Worm (Caenorhabditis elegans) whole organism, L1 larva: ENCODE results near the gene pmk-1.

Experiments used
- alr-1 ChIP-seq: fragments of 200-800 bp; sonication (Bioruptor generic); optimal IDR thresholded peaks from 2 replicates; lab custom pipeline; 2018; ENCODE audit warnings: borderline replicate concordance, mild to moderate bottlenecking, missing genetic modification characterization, missing compliant biosample characterization
- blmp-1 ChIP-seq: fragments of 150-350 bp; optimal IDR thresholded peaks from 2 replicates; lab custom pipeline; 2014; ENCODE audit warnings: missing biosample characterization, missing genetic modification characterization
- ceh-8 ChIP-seq: fragments of 200-800 bp; sonication (Bioruptor generic); optimal IDR thresholded peaks from 2 replicates; lab custom pipeline; 2018; ENCODE audit warnings: mild to moderate bottlenecking, missing genetic modification characterization, moderate library complexity, missing compliant biosample characterization
- ceh-88 ChIP-seq: fragments of 200-800 bp; sonication (Bioruptor generic); IDR thresholded peaks from 2 replicates; pipeline ENCODE4 v1.3.6; 2022; ENCODE audit warnings: missing genetic modification characterization, missing compliant biosample characterization
- dpl-1 ChIP-seq, 3 experiments: fragments of 150-350 bp in 2 of 3; sonication (generic microtip) in 1 of 3; optimal IDR thresholded peaks; 2 replicates each; lab custom pipeline; 2014 to 2017; ENCODE audit warnings: missing biosample characterization in 3 of 3, missing genetic modification characterization in 3 of 3, missing genetic modification reagents in 3 of 3
- efl-1 ChIP-seq, 4 experiments: fragments of 150-350 bp; optimal IDR thresholded peaks in 3 of 4; peaks in 1 of 4; 1 replicate in 1 of 4; 2 replicates in 3 of 4; lab custom pipeline; 2014; ENCODE audit warnings: missing biosample characterization in 2 of 4, missing genetic modification characterization in 2 of 4, missing genetic modification reagents in 2 of 4
- egl-13 ChIP-seq: sonication (generic microtip); optimal IDR thresholded peaks from 2 replicates; lab custom pipeline; 2016; ENCODE audit warnings: missing genotype, missing genetic modification reagents, missing genetic modification characterization, missing compliant biosample characterization
- elt-2 ChIP-seq: sonication (generic microtip); optimal IDR thresholded peaks from 2 replicates; lab custom pipeline; 2016; ENCODE audit warnings: missing genetic modification characterization, mild to moderate bottlenecking, inconsistent platforms, missing compliant biosample characterization, missing genetic modification reagents
- elt-3 ChIP-seq, 6 experiments: fragments of 150-350 bp in 1 of 6; sonication (generic microtip); optimal IDR thresholded peaks; 2 replicates each; lab custom pipeline; 2017 to 2018; ENCODE audit warnings: missing biosample characterization in 6 of 6, missing genetic modification characterization in 6 of 6, inconsistent platforms in 1 of 6
- hpl-2 ChIP-seq: fragments of 150-350 bp; optimal IDR thresholded peaks from 2 replicates; lab custom pipeline; 2014; ENCODE audit warnings: missing biosample characterization, missing genetic modification reagents, missing genetic modification characterization
- lin-14 ChIP-seq: fragments of 200-800 bp; sonication (Bioruptor generic); optimal IDR thresholded peaks from 2 replicates; lab custom pipeline; 2018; ENCODE audit warnings: mild to moderate bottlenecking, missing genetic modification characterization, moderate library complexity, missing compliant biosample characterization
- lin-15B ChIP-seq: fragments of 150-350 bp; sonication (generic microtip); optimal IDR thresholded peaks from 3 replicates; lab custom pipeline; 2014; ENCODE audit warnings: missing biosample characterization, missing genetic modification characterization
- lsy-2 ChIP-seq, 2 experiments: fragments of 150-350 bp; optimal IDR thresholded peaks; 2 replicates each; lab custom pipeline; 2014; ENCODE audit warnings: missing biosample characterization in 2 of 2, missing genetic modification characterization in 2 of 2
- mdl-1 ChIP-seq, 2 experiments: fragments of 150-350 bp; optimal IDR thresholded peaks; 2 replicates each; lab custom pipeline; 2014 to 2017; ENCODE audit warnings: missing biosample characterization in 2 of 2, missing genetic modification characterization in 2 of 2, inconsistent platforms in 1 of 2
- mef-2 ChIP-seq: fragments of 150-350 bp; optimal IDR thresholded peaks from 2 replicates; lab custom pipeline; 2014; ENCODE audit warnings: missing biosample characterization, missing genetic modification characterization
- mep-1 ChIP-seq: fragments of 150-350 bp; optimal IDR thresholded peaks from 2 replicates; lab custom pipeline; 2014; ENCODE audit warnings: missing biosample characterization, missing genetic modification characterization
- nhr-11 ChIP-seq: fragments of 150-350 bp; optimal IDR thresholded peaks from 2 replicates; lab custom pipeline; 2014; ENCODE audit warnings: missing biosample characterization, missing genetic modification characterization
- nhr-20 ChIP-seq: sonication (generic microtip); optimal IDR thresholded peaks from 2 replicates; lab custom pipeline; 2016; ENCODE audit warnings: mild to moderate bottlenecking, missing genetic modification characterization, missing compliant biosample characterization
- nhr-28 ChIP-seq: fragments of 150-350 bp; optimal IDR thresholded peaks from 2 replicates; lab custom pipeline; 2014; ENCODE audit warnings: missing biosample characterization, missing genetic modification characterization
- nhr-77 ChIP-seq: fragments of 150-350 bp; optimal IDR thresholded peaks from 2 replicates; lab custom pipeline; 2014; ENCODE audit warnings: missing biosample characterization, missing genetic modification characterization
- nhr-84 ChIP-seq: sonication (generic microtip); optimal IDR thresholded peaks from 2 replicates; lab custom pipeline; 2017; ENCODE audit warnings: missing biosample characterization, missing genetic modification characterization
- nhr-85 ChIP-seq: sonication (generic microtip); peaks from one replicate; lab custom pipeline; 2016; ENCODE audit warnings: missing genetic modification characterization, inconsistent platforms, missing compliant biosample characterization
- skn-1 ChIP-seq: fragments of 150-350 bp; optimal IDR thresholded peaks from 2 replicates; lab custom pipeline; 2014; ENCODE audit warnings: missing biosample characterization, missing genetic modification characterization
- snu-23 ChIP-seq: sonication (generic microtip); optimal IDR thresholded peaks from 2 replicates; lab custom pipeline; 2016; ENCODE audit warnings: missing genetic modification characterization, missing compliant biosample characterization
- sox-4 ChIP-seq: sonication (generic microtip); optimal IDR thresholded peaks from 2 replicates; lab custom pipeline; 2016; ENCODE audit warnings: missing genetic modification characterization, missing compliant biosample characterization
- swsn-7 ChIP-seq: sonication (generic microtip); optimal IDR thresholded peaks from 2 replicates; lab custom pipeline; 2016; ENCODE audit warnings: missing genetic modification characterization, missing compliant biosample characterization
- tbx-2 ChIP-seq: sonication (generic microtip); optimal IDR thresholded peaks from 2 replicates; lab custom pipeline; 2016; ENCODE audit warnings: missing genetic modification characterization, missing compliant biosample characterization
- unc-62 ChIP-seq: fragments of 150-350 bp; optimal IDR thresholded peaks from 2 replicates; lab custom pipeline; 2014; ENCODE audit warnings: missing biosample characterization, missing genetic modification reagents, missing genetic modification characterization
- ztf-11 ChIP-seq, 2 experiments: sonication (generic microtip); optimal IDR thresholded peaks; 2 replicates each; lab custom pipeline; 2016 to 2017; ENCODE audit warnings: missing genetic modification characterization in 2 of 2, missing biosample characterization in 1 of 2, missing compliant biosample characterization in 1 of 2

Gene pmk-1

DNA sequence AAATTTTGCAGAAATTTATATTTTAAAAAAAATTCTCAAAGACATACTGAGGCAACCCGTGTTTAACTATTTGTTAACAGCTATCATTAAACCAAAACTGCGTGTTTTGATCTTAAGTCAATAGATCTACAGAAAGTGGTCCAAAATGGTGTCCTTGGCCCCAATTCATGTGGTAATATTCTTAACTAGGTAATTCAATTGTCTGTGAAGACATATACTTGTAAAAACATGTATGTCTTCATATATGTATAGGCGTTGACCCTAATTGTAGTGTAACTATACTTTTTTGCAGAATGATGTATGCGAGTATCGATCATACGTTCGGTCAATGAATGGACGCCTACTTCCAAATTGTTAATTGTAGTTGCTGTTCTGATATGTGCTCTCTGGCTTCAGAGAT lies 21.1 kb downstream of the pmk-1 start, which contains the start of gene C07G1.15:
Gene C07G1.15, plus strand, starts transcription at position 301 of the 400 bp plus-strand sequence.
- TF ChIP-seq efl-1 (optimal IDR thresholded peaks at IDR 0.05; lab: Kevin White, UChicago), result no peak
- TF ChIP-seq efl-1 (GFP tag; optimal IDR thresholded peaks at IDR 0.05 in 1 of 2; lab: Kevin White, UChicago), result no peak
- no peak for TF ChIP-seq mep-1 (tag; lab: Kevin White, UChicago)
- no peak for TF ChIP-seq alr-1 (tag; lab: Kevin White, UChicago)
- TF ChIP-seq lin-15B (tag; lab: Kevin White, UChicago), result no peak
- no peak for TF ChIP-seq lin-14 (GFP tag; lab: Kevin White, UChicago)

DNA sequence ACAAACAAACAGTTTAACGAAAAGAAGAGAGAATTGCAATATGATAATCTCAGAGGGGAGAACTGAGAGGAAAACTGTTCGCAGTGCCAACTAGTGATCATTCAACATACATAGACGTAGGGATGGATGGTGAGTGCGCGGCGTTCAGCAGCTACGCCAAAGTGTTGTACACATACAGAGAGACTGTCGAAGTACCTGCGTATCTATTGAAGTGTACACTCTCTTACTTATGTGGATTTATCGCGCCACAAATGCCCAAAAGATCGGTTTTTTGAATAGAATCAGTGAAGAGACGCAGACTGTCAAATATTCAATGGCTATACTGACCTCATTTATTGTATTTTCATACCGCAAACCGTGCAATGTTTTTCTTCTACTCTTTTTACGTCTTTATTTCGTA lies 21.7 kb downstream of the pmk-1 start:
- peak in 1 of 2 experiments; percentile 14 for TF ChIP-seq lsy-2 (tag; optimal IDR thresholded peaks at IDR 0.05; lab: Kevin White, UChicago)
- peak in 2 of 6 experiments; percentile 11 to 48 for TF ChIP-seq elt-3 (tag; optimal IDR thresholded peaks at IDR 0.05; lab: Kevin White, UChicago)
- peak; percentile 19 for TF ChIP-seq nhr-20 (tag; lab: Kevin White, UChicago)
- TF ChIP-seq nhr-11, result no peak
- TF ChIP-seq mep-1 (tag; lab: Kevin White, UChicago), result peak; percentile 31
- peak; percentile 10 for TF ChIP-seq skn-1
- TF ChIP-seq nhr-85 (tag; lab: Kevin White, UChicago), result peak; percentile 64
- TF ChIP-seq nhr-77 (tag; lab: Kevin White, UChicago), result peak; percentile 50
- no peak for TF ChIP-seq hpl-2 (GFP tag; lab: Kevin White, UChicago)
- TF ChIP-seq lin-14 (GFP tag; lab: Kevin White, UChicago), result peak; percentile 69
- TF ChIP-seq efl-1 (optimal IDR thresholded peaks at IDR 0.05; lab: Kevin White, UChicago), result no peak
- peak in 1 of 2 experiments; percentile 50 for TF ChIP-seq efl-1 (GFP tag; optimal IDR thresholded peaks at IDR 0.05 in 1 of 2; lab: Kevin White, UChicago)
- peak; percentile 67 for TF ChIP-seq blmp-1
- TF ChIP-seq snu-23 (GFP tag; lab: Kevin White, UChicago), result peak; percentile 36
- TF ChIP-seq ceh-8 (GFP tag; lab: Kevin White, UChicago), result no peak

DNA sequence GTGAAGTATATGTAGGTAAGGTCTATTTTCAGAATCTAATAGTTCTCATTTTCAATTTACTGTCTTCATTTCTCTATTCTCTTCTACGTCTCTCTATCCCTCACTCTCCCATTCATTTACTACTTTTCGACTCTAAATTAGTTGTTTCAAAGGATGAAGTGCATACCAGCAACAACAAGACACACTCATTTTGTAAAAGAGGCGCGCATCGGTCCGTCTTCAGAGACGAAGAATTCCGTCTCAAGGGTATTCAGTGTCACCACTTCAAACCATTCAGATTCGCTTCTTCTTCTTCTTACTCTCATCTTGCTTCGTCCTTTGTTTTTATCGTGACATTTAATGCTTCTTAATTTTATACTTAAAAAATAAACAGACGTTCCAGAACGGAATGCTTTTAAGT lies 22.8 kb downstream of the pmk-1 start:
- TF ChIP-seq dpl-1 (GFP tag; optimal IDR thresholded peaks at IDR 0.05; lab: Kevin White, UChicago) (no peak), sox-4 (tag; lab: Kevin White, UChicago) (no peak), swsn-7 (tag; lab: Kevin White, UChicago) (no peak), blmp-1 (peak; percentile 7), mdl-1 (tag; optimal IDR thresholded peaks at IDR 0.05; lab: Kevin White, UChicago) (no peak), lin-14 (GFP tag; lab: Kevin White, UChicago) (peak; percentile 51), tbx-2 (tag; lab: Kevin White, UChicago) (no peak), nhr-85 (tag; lab: Kevin White, UChicago) (peak; percentile 75)

DNA sequence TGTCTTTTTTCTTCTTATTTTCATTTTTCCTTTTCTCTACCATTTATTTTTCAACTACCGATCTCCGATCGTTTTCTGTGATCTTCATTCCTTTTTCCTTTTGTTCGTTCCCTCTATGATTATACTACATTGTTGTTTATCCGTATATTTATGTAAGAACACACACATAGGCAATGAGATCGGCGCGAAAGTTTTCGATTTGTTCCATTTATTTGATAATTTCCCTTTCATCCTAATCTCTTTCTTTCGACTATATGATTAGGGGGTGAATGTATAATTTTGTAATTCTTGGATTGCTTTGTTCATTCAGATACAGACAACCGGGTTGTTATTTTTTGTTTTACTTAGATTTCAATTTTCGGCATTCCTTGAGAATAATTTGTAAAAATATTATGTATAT lies 25.0 kb downstream of the pmk-1 start:
- TF ChIP-seq efl-1 (optimal IDR thresholded peaks at IDR 0.05; lab: Kevin White, UChicago) (no peak), efl-1 (GFP tag; optimal IDR thresholded peaks at IDR 0.05 in 1 of 2; lab: Kevin White, UChicago) (peak in 1 of 2 experiments; percentile 18), blmp-1 (peak; percentile 85), mep-1 (tag; lab: Kevin White, UChicago) (no peak)

DNA sequence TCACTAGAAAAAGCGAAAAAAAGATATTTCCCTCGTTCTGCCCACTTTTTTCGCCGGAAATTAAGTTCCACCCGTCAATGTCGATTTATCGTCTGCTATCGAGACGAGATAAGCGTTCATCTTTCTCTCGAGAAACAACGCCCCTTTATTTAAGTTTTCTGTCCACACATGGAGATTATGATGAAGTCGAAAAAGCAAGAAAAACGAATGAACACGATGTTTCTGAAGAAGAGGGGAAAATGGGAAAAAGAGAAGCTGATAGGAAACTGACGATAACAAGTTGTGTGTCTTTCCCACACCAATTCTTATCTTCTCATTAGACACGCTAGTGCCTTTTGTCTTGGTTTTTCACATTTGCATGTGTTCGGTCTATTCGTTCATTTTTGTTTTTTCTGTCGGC lies 26.2 kb downstream of the pmk-1 start:
- TF ChIP-seq elt-2 (tag; lab: Kevin White, UChicago) (peak; percentile 13), unc-62 (no peak), blmp-1 (peak; percentile 83), egl-13 (no peak), lin-14 (GFP tag; lab: Kevin White, UChicago) (peak; percentile 45), elt-3 (tag; optimal IDR thresholded peaks at IDR 0.05; lab: Kevin White, UChicago) (peak in 1 of 6 experiments; percentile 12)
- TF ChIP-seq, all 84 proteins: peak for 4

ce11 chrIV:8175686-8176532 lies 27.3 kb downstream of the pmk-1 start, which contains the start of gene pct-1:
TSS of gene pct-1 (plus strand) at chrIV:8176482.
- peak; percentile 33 for TF ChIP-seq lin-14 (GFP tag; lab: Kevin White, UChicago)
- no peak for TF ChIP-seq elt-3 (tag; optimal IDR thresholded peaks at IDR 0.05; lab: Kevin White, UChicago)
- TF ChIP-seq mef-2 (tag; lab: Kevin White, UChicago), result no peak
- TF ChIP-seq lin-15B (tag; lab: Kevin White, UChicago), result no peak
- TF ChIP-seq nhr-85 (tag; lab: Kevin White, UChicago), result peak; percentile 63
- no peak for TF ChIP-seq nhr-84 (tag; lab: Kevin White, UChicago)
- no peak for TF ChIP-seq unc-62
- TF ChIP-seq nhr-28 (tag; lab: Kevin White, UChicago), result no peak
- no peak for TF ChIP-seq ceh-88 (GFP tag; lab: Robert Waterston, UW)
- TF ChIP-seq ztf-11 (tag; optimal IDR thresholded peaks at IDR 0.05; lab: Kevin White, UChicago), result no peak
